Worm (Caenorhabditis elegans) whole organism, L4 larva: Measurements from ENCODE around the gene F53F1.4.

Experiments used
- ces-1 ChIP-seq: fragments of 150-350 bp; sonication (generic microtip); optimal IDR thresholded peaks from 4 replicates; lab custom pipeline; 2014; ENCODE audit warnings: missing biosample characterization, missing genetic modification reagents, missing genetic modification characterization
- nhr-10 ChIP-seq: fragments of 150-350 bp; optimal IDR thresholded peaks from 2 replicates; lab custom pipeline; 2014; ENCODE audit warnings: missing biosample characterization, missing genetic modification characterization

DNA sequence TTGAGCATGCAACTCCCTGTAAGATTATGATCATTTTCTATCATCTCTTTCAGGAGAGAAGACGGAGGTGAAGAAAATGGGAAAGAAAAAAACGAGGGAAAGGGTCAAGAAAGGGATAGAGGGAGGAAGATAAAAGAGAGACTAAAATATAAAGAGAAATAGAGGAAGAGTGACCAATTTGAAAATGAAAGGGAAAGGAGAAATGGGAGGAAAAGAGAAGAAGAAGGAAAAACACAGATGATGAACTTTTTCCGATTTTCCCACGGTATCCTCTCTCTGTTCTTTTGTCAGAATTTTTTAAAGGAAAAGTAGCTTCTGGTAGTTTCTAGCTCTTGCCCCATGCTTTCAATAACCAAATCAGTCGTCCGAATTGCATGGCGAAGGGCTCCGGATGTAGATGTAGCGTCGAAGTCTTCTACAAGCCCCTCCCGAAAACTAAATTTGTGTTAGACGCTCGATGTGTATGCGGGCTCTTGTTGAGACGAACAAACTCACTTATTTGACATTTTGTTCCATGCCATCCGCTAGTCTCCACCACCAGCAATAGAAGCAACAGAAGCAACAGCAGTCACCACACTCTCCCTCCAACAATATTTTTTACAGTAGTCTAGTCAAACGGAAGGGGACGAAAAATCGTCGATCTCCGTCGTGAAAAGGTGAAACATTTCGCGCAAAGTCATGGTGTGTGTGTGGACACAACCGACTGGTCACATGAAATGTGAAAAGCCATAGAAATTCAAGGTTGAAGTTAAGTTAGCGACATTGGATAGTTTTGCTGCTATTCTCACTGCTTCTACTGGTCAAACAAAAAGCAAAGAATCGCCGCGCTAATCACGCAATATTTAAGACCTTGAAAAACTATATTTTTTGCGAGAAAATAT lies 19.3 kb upstream of the F53F1.4 start, which contains the start of gene somi-1:
- TF ChIP-seq nhr-10 (tag; lab: Kevin White, UChicago) (no peak), ces-1 (peak; percentile 83)
